Worm (Caenorhabditis elegans) whole organism, young adult: ENCODE measurements around the gene C34B4.4.

Source experiments
- F52B5.7 ChIP-seq: sonication (generic microtip); optimal IDR thresholded peaks from 2 replicates; lab custom pipeline; 2016; ENCODE audit warnings: mild to moderate bottlenecking, missing genetic modification characterization, missing compliant biosample characterization
- attf-3 ChIP-seq: fragments of 200-800 bp; sonication (Bioruptor generic); conservative IDR thresholded peaks from 2 replicates; pipeline ENCODE4 v1.3.6; 2022; ENCODE audit warnings: missing genetic modification reagents, missing genetic modification characterization, missing compliant biosample characterization
- dox-1 ChIP-seq: fragments of 200-800 bp; sonication (Bioruptor generic); IDR thresholded peaks from 2 replicates; pipeline ENCODE4 v1.3.6; 2022; ENCODE audit warnings: missing genetic modification reagents, missing genetic modification characterization, missing compliant biosample characterization
- lsl-1 ChIP-seq: fragments of 200-800 bp; sonication (Bioruptor generic); optimal IDR thresholded peaks from 2 replicates; lab custom pipeline; 2018; ENCODE audit warnings: mild to moderate bottlenecking, missing genetic modification characterization, moderate library complexity, missing compliant biosample characterization
- sptf-2 ChIP-seq: fragments of 200-800 bp; sonication (Bioruptor generic); optimal IDR thresholded peaks from 2 replicates; lab custom pipeline; 2018; ENCODE audit warnings: mild to moderate bottlenecking, missing genetic modification characterization, missing compliant biosample characterization
- unc-62 ChIP-seq: fragments of 150-350 bp; optimal IDR thresholded peaks from 2 replicates; lab custom pipeline; 2014; ENCODE audit warnings: missing biosample characterization, missing genetic modification reagents, missing genetic modification characterization
- ztf-22 ChIP-seq: fragments of 200-800 bp; sonication (Bioruptor generic); optimal IDR thresholded peaks from 2 replicates; lab custom pipeline; 2018; ENCODE audit warnings: mild to moderate bottlenecking, missing genetic modification characterization, moderate library complexity, missing compliant biosample characterization
- ztf-6 ChIP-seq: fragments of 200-800 bp; sonication (Bioruptor generic); IDR thresholded peaks from 2 replicates; pipeline ENCODE4 v1.3.6; 2022; ENCODE audit warnings: missing genetic modification reagents, missing genetic modification characterization, missing compliant biosample characterization

ce11 chrV:13081197-13081747 lies 8.9 kb upstream of the C34B4.4 start:
- no peak for TF ChIP-seq sptf-2 (GFP tag; lab: Kevin White, UChicago)
- no peak for TF ChIP-seq F52B5.7 (tag; lab: Kevin White, UChicago)
- TF ChIP-seq ztf-6 (GFP tag; lab: Robert Waterston, UW): no peak
- TF ChIP-seq attf-3: no peak
- no peak for TF ChIP-seq dox-1 (GFP tag; lab: Robert Waterston, UW)
- TF ChIP-seq ztf-22 (GFP tag; lab: Kevin White, UChicago): no peak
- no peak for TF ChIP-seq lsl-1
- no peak for TF ChIP-seq unc-62 (GFP tag; lab: Kevin White, UChicago)
